Fruit fly (Drosophila melanogaster): ENCODE data around the gene CG34165.

The CG34165 gene

dm6 chr2L:14690791-14691190 is 22.8 kb upstream of the CG34165 start (continued):
- no peak for TF ChIP-seq CG10274 (GFP tag; optimal IDR thresholded peaks at IDR 0.05)
- TF ChIP-seq peb (GFP tag; IDR thresholded peaks at IDR 0.05): no peak
- TF ChIP-seq HHEX (GFP tag; optimal IDR thresholded peaks at IDR 0.05): no peak
- no peak for TF ChIP-seq CrebB (tag; optimal IDR thresholded peaks at IDR 0.05)
- no peak for TF ChIP-seq gt (GFP tag; IDR thresholded peaks at IDR 0.05)
- TF ChIP-seq Sin3A (optimal IDR thresholded peaks at IDR 0.05): no peak
- TF ChIP-seq CG11560 (tag; IDR thresholded peaks at IDR 0.05): no peak
- TF ChIP-seq Opbp (GFP tag; IDR thresholded peaks at IDR 0.05; ENCODE audit: partially characterized antibody): no peak
- TF ChIP-seq pzg (GFP tag; optimal IDR thresholded peaks at IDR 0.05): no peak
- TF ChIP-seq CG12104 (GFP tag; optimal IDR thresholded peaks at IDR 0.05): no peak
- no peak for TF ChIP-seq CG3163 (GFP tag; optimal IDR thresholded peaks at IDR 0.05)
- no peak for TF ChIP-seq CTCF (GFP tag; optimal IDR thresholded peaks at IDR 0.05)
- 0 out of 3 replicates have a peak, but pooled peaks have one; percentile 18 for TF ChIP-seq CG2199 (GFP tag; IDR thresholded peaks at IDR 0.05)
- TF ChIP-seq CG9727 (GFP tag; optimal IDR thresholded peaks at IDR 0.05): peak; percentile 73
- no peak for TF ChIP-seq NfI (GFP tag; optimal IDR thresholded peaks at IDR 0.05)
- TF ChIP-seq CG10267 (tag; optimal IDR thresholded peaks at IDR 0.05): peak; percentile 59
- no peak for TF ChIP-seq H15 (GFP tag; IDR thresholded peaks at IDR 0.05)
- TF ChIP-seq CG33557 (GFP tag; optimal IDR thresholded peaks at IDR 0.05): peak; percentile 30
- no peak for TF ChIP-seq Adf1 (GFP tag; IDR thresholded peaks at IDR 0.05)
- TF ChIP-seq CG1529 (GFP tag; optimal IDR thresholded peaks at IDR 0.05): no peak
- no peak for TF ChIP-seq ase (GFP tag; IDR thresholded peaks at IDR 0.05)
- TF ChIP-seq CG8765 (GFP tag; IDR thresholded peaks at IDR 0.05): no peak
- no peak for TF ChIP-seq Dad (GFP tag; optimal IDR thresholded peaks at IDR 0.05)
- no peak for TF ChIP-seq Asciz (GFP tag; optimal IDR thresholded peaks at IDR 0.05)
- no peak for TF ChIP-seq PHDP (tag; optimal IDR thresholded peaks at IDR 0.05)
- no peak for TF ChIP-seq Side (GFP tag; optimal IDR thresholded peaks at IDR 0.05)
- TF ChIP-seq tna (GFP tag; IDR thresholded peaks at IDR 0.05; ENCODE audit: partially characterized antibody): no peak
- no peak for TF ChIP-seq TFAM (GFP tag; optimal IDR thresholded peaks at IDR 0.05)
- TF ChIP-seq pnt (GFP tag; optimal IDR thresholded peaks at IDR 0.05): no peak
- no peak for TF ChIP-seq CG12942 (GFP tag; optimal IDR thresholded peaks at IDR 0.05)
- no peak for TF ChIP-seq CG12236 (GFP tag; optimal IDR thresholded peaks at IDR 0.05)
- peak; percentile 68 for TF ChIP-seq CG18262 (tag; optimal IDR thresholded peaks at IDR 0.05)
- TF ChIP-seq CG11696 (GFP tag; IDR thresholded peaks at IDR 0.05): no peak
- TF ChIP-seq CG7271 (tag; optimal IDR thresholded peaks at IDR 0.05): no peak
- TF ChIP-seq gce (GFP tag; IDR thresholded peaks at IDR 0.05): no peak
- TF ChIP-seq CG31224 (GFP tag; IDR thresholded peaks at IDR 0.05): no peak
- no peak for TF ChIP-seq CG9932 (GFP tag; IDR thresholded peaks at IDR 0.05)
- no peak for TF ChIP-seq CG14667 (GFP tag; IDR thresholded peaks at IDR 0.05)
- no peak for TF ChIP-seq CG14014 (GFP tag; IDR thresholded peaks at IDR 0.05)
- TF ChIP-seq CG10979 (tag; optimal IDR thresholded peaks at IDR 0.05): peak; percentile 70
- peak; percentile 51 for TF ChIP-seq fd96Cb (tag; optimal IDR thresholded peaks at IDR 0.05)
- no peak for TF ChIP-seq Ravus (GFP tag; IDR thresholded peaks at IDR 0.05)
- no peak for TF ChIP-seq Sry-δ (GFP tag; optimal IDR thresholded peaks at IDR 0.05)
- no peak for TF ChIP-seq CG17568 (GFP tag; optimal IDR thresholded peaks at IDR 0.05)
- TF ChIP-seq repo (GFP tag; optimal IDR thresholded peaks at IDR 0.05): no peak
- TF ChIP-seq CG14050 (GFP tag; IDR thresholded peaks at IDR 0.05): no peak
- TF ChIP-seq chif (GFP tag; optimal IDR thresholded peaks at IDR 0.05): peak in 1 of 2 experiments; percentile 15
- TF ChIP-seq CG31388 (GFP tag; optimal IDR thresholded peaks at IDR 0.05): no peak
- TF ChIP-seq CG9797 (GFP tag; optimal IDR thresholded peaks at IDR 0.05): no peak
- peak; percentile 81 for TF ChIP-seq gsb-n (tag; optimal IDR thresholded peaks at IDR 0.05)
- no peak for TF ChIP-seq Antp (GFP tag; optimal IDR thresholded peaks at IDR 0.05)
- TF ChIP-seq CG1233 (GFP tag; optimal IDR thresholded peaks at IDR 0.05): no peak
- TF ChIP-seq CG2116 (GFP tag; optimal IDR thresholded peaks at IDR 0.05): no peak
- TF ChIP-seq gem (tag; optimal IDR thresholded peaks at IDR 0.05): peak; percentile 43

All from whole organism, embryonic.